Fruit fly (Drosophila melanogaster) whole organism, embryonic: ENCODE data around the gene CG31098.

ENCODE experiments used
- Bdp1 ChIP-seq: fragments of 200-800 bp; sonication (Bioruptor generic); optimal IDR thresholded peaks from 3 replicates; lab custom pipeline; 2016; ENCODE audit warnings: missing biosample characterization, missing genetic modification characterization
- BtbVII ChIP-seq: fragments of 200-800 bp; sonication (Bioruptor generic); optimal IDR thresholded peaks from 3 replicates; lab custom pipeline; 2017; ENCODE audit warnings: missing biosample characterization, mild to moderate bottlenecking, missing genetic modification characterization
- CG10431 ChIP-seq: fragments of 200-800 bp; sonication (Bioruptor generic); optimal IDR thresholded peaks from 3 replicates; lab custom pipeline; 2018; ENCODE audit warnings: missing biosample characterization, mild to moderate bottlenecking, missing genetic modification characterization
- CG10654 ChIP-seq: fragments of 200-800 bp; sonication (Bioruptor generic); optimal IDR thresholded peaks from 2 replicates; lab custom pipeline; 2016; ENCODE audit warnings: missing biosample characterization, missing genetic modification characterization
- CG11247 ChIP-seq: fragments of 200-800 bp; sonication (Bioruptor generic); IDR thresholded peaks from 2 replicates; pipeline ENCODE4 v1.3.6; 2022; ENCODE audit warnings: missing biosample characterization, missing genetic modification characterization
- CG12769 ChIP-seq: fragments of 200-800 bp; sonication (Bioruptor generic); optimal IDR thresholded peaks from 2 replicates; lab custom pipeline; 2019; ENCODE audit warnings: missing biosample characterization, mild to moderate bottlenecking, missing genetic modification characterization, moderate library complexity
- CG12942 ChIP-seq: fragments of 200-800 bp; sonication (Bioruptor generic); optimal IDR thresholded peaks from 3 replicates; lab custom pipeline; 2016; ENCODE audit warnings: missing biosample characterization, missing genetic modification characterization
- CG13775 ChIP-seq: fragments of 200-800 bp; sonication (Bioruptor generic); optimal IDR thresholded peaks from 3 replicates; lab custom pipeline; 2017; ENCODE audit warnings: missing biosample characterization, mild to moderate bottlenecking, missing genetic modification characterization
- CG15073 ChIP-seq: fragments of 200-800 bp; sonication (Bioruptor generic); optimal IDR thresholded peaks from 2 replicates; lab custom pipeline; 2016; ENCODE audit warnings: missing biosample characterization, missing genetic modification characterization
- CG15269 ChIP-seq: fragments of 200-800 bp; sonication (Bioruptor generic); optimal IDR thresholded peaks from 2 replicates; lab custom pipeline; 2018; ENCODE audit warnings: missing biosample characterization, mild to moderate bottlenecking, missing genetic modification characterization, moderate library complexity
- CG16779 ChIP-seq: fragments of 200-800 bp; sonication (Bioruptor generic); IDR thresholded peaks from 2 replicates; pipeline ENCODE4 v1.3.6; 2022; ENCODE audit warnings: missing biosample characterization, missing genetic modification characterization
- CG16863 ChIP-seq: fragments of 200-800 bp; sonication (Bioruptor generic); optimal IDR thresholded peaks from 3 replicates; lab custom pipeline; 2016; ENCODE audit warnings: missing biosample characterization, missing genetic modification characterization
- CG1832 ChIP-seq: fragments of 200-800 bp; sonication (Bioruptor generic); optimal IDR thresholded peaks from 2 replicates; lab custom pipeline; 2017; ENCODE audit warnings: missing biosample characterization, mild to moderate bottlenecking, missing genetic modification characterization, inconsistent platforms
- CG2120 ChIP-seq: fragments of 200-800 bp; sonication (Bioruptor generic); optimal IDR thresholded peaks from 3 replicates; lab custom pipeline; 2016; ENCODE audit warnings: missing biosample characterization, missing genetic modification characterization
- CG30431 ChIP-seq: fragments of 200-800 bp; sonication (Bioruptor generic); optimal IDR thresholded peaks from 2 replicates; lab custom pipeline; 2017; ENCODE audit warnings: missing biosample characterization, missing genetic modification characterization
- CG3065 ChIP-seq: fragments of 200-800 bp; sonication (Bioruptor generic); optimal IDR thresholded peaks from 2 replicates; lab custom pipeline; 2016; ENCODE audit warnings: missing biosample characterization, missing genetic modification characterization
- CG4424 ChIP-seq: fragments of 200-800 bp; sonication (Bioruptor generic); optimal IDR thresholded peaks from 3 replicates; lab custom pipeline; 2016; ENCODE audit warnings: missing biosample characterization, missing genetic modification characterization
- CG6765 ChIP-seq: fragments of 200-800 bp; sonication (Bioruptor generic); optimal IDR thresholded peaks from 3 replicates; lab custom pipeline; 2017; ENCODE audit warnings: missing biosample characterization, mild to moderate bottlenecking, missing genetic modification characterization
- CG6854 ChIP-seq: fragments of 200-800 bp; sonication (Bioruptor generic); optimal IDR thresholded peaks from 3 replicates; lab custom pipeline; 2017; ENCODE audit warnings: missing biosample characterization, mild to moderate bottlenecking, missing genetic modification characterization
- CG7556 ChIP-seq: fragments of 200-800 bp; sonication (Bioruptor generic); optimal IDR thresholded peaks from 2 replicates; lab custom pipeline; 2017; ENCODE audit warnings: missing biosample characterization, mild to moderate bottlenecking, missing genetic modification characterization
- CrebB ChIP-seq: fragments of 200-800 bp; sonication (Bioruptor generic); optimal IDR thresholded peaks from 3 replicates; lab custom pipeline; 2018; ENCODE audit warnings: missing biosample characterization, mild to moderate bottlenecking, missing genetic modification characterization
- D19B ChIP-seq: fragments of 200-800 bp; sonication (Bioruptor generic); optimal IDR thresholded peaks from 2 replicates; lab custom pipeline; 2017; ENCODE audit warnings: missing biosample characterization, mild to moderate bottlenecking, missing genetic modification characterization
- GATAe ChIP-seq: fragments of 200-800 bp; sonication (Bioruptor generic); conservative IDR thresholded peaks from 2 replicates; pipeline ENCODE4 v1.3.6; 2022; ENCODE audit warnings: missing biosample characterization, missing genetic modification characterization
- Kr ChIP-seq: fragments of 200-800 bp; sonication (Bioruptor generic); optimal IDR thresholded peaks from 2 replicates; lab custom pipeline; 2017; ENCODE audit warnings: missing biosample characterization, mild to moderate bottlenecking, missing genetic modification characterization
- MESR4 ChIP-seq: fragments of 200-800 bp; sonication (Bioruptor generic); optimal IDR thresholded peaks from 2 replicates; lab custom pipeline; 2018; ENCODE audit warnings: missing biosample characterization, mild to moderate bottlenecking, missing genetic modification characterization, moderate library complexity
- NK7.1 ChIP-seq: fragments of 200-800 bp; sonication (Bioruptor generic); optimal IDR thresholded peaks from 3 replicates; lab custom pipeline; 2016; ENCODE audit warnings: missing biosample characterization, missing genetic modification characterization
- Optix ChIP-seq: fragments of 200-800 bp; sonication (Bioruptor generic); IDR thresholded peaks from 3 replicates; pipeline ENCODE4 v1.3.6; 2022; ENCODE audit warnings: missing biosample characterization, missing genetic modification characterization
- btn ChIP-seq: fragments of 200-800 bp; sonication (Bioruptor generic); optimal IDR thresholded peaks from 2 replicates; lab custom pipeline; 2016; ENCODE audit warnings: missing biosample characterization, missing genetic modification characterization
- cato ChIP-seq: fragments of 200-800 bp; sonication (Bioruptor generic); optimal IDR thresholded peaks from 2 replicates; lab custom pipeline; 2016; ENCODE audit warnings: missing biosample characterization, missing genetic modification characterization, borderline replicate concordance
- chif ChIP-seq, 2 experiments: fragments of 200-800 bp; sonication (Bioruptor generic); optimal IDR thresholded peaks; 3 replicates each; lab custom pipeline; 2016; ENCODE audit warnings: missing biosample characterization in 2 of 2, missing genetic modification characterization in 2 of 2
- chinmo ChIP-seq: fragments of 200-800 bp; sonication (Bioruptor generic); IDR thresholded peaks from 4 replicates; pipeline ENCODE4 v1.3.6; 2022; ENCODE audit warnings: missing biosample characterization, missing genetic modification characterization; ENCODE audit not compliant: partially characterized antibody
- crc ChIP-seq: fragments of 200-800 bp; sonication (Bioruptor generic); optimal IDR thresholded peaks from 2 replicates; lab custom pipeline; 2016; ENCODE audit warnings: missing biosample characterization, missing genetic modification characterization
- cwo ChIP-seq: fragments of 200-800 bp; sonication (Bioruptor generic); optimal IDR thresholded peaks from 3 replicates; lab custom pipeline; 2017; ENCODE audit warnings: missing biosample characterization, missing genetic modification characterization, mild to moderate bottlenecking, moderate library complexity, missing genetic modification reagents
- da ChIP-seq: fragments of 200-800 bp; sonication (Bioruptor generic); optimal IDR thresholded peaks from 2 replicates; lab custom pipeline; 2016; ENCODE audit warnings: missing biosample characterization, missing genetic modification characterization
- dysf ChIP-seq: fragments of 200-800 bp; sonication (Bioruptor generic); IDR thresholded peaks from 3 replicates; pipeline ENCODE4 v1.3.6; 2022; ENCODE audit warnings: missing biosample characterization, missing genetic modification characterization
- ems ChIP-seq: fragments of 200-800 bp; sonication (Bioruptor generic); optimal IDR thresholded peaks from 3 replicates; lab custom pipeline; 2016; ENCODE audit warnings: missing biosample characterization, missing genetic modification characterization
- fd96Cb ChIP-seq: fragments of 200-800 bp; sonication (Bioruptor generic); optimal IDR thresholded peaks from 2 replicates; lab custom pipeline; 2018; ENCODE audit warnings: missing biosample characterization, mild to moderate bottlenecking, missing genetic modification characterization, moderate library complexity
- gcm ChIP-seq: fragments of 200-800 bp; sonication (Bioruptor generic); optimal IDR thresholded peaks from 2 replicates; lab custom pipeline; 2019; ENCODE audit warnings: missing biosample characterization, mild to moderate bottlenecking, missing genetic modification characterization, moderate library complexity
- gem ChIP-seq: fragments of 200-800 bp; sonication (Bioruptor generic); optimal IDR thresholded peaks from 2 replicates; lab custom pipeline; 2019; ENCODE audit warnings: missing biosample characterization, mild to moderate bottlenecking, missing genetic modification characterization, moderate library complexity
- hbn ChIP-seq: fragments of 200-800 bp; sonication (Bioruptor generic); IDR thresholded peaks from 2 replicates; pipeline ENCODE4 v1.3.6; 2022; ENCODE audit warnings: missing biosample characterization, missing genetic modification characterization; ENCODE audit not compliant: partially characterized antibody
- lmd ChIP-seq: fragments of 200-800 bp; sonication (Bioruptor generic); IDR thresholded peaks from 2 replicates; pipeline ENCODE4 v1.3.6; 2022; ENCODE audit warnings: missing biosample characterization, missing genetic modification characterization
- nau ChIP-seq: fragments of 200-800 bp; sonication (Bioruptor generic); optimal IDR thresholded peaks from 3 replicates; lab custom pipeline; 2017; ENCODE audit warnings: missing biosample characterization, mild to moderate bottlenecking, missing genetic modification characterization, missing genetic modification reagents
- nom ChIP-seq: fragments of 200-800 bp; sonication (Bioruptor generic); optimal IDR thresholded peaks from 2 replicates; lab custom pipeline; 2017; ENCODE audit warnings: missing biosample characterization, missing genetic modification characterization, mild to moderate bottlenecking, moderate library complexity, missing genetic modification reagents
- pan ChIP-seq, 4 experiments: fragments of >200 bp in 3 of 4; fragments of 200-800 bp in 1 of 4; sonication (Bioruptor generic) in 1 of 4; optimal IDR thresholded peaks in 3 of 4; IDR thresholded peaks in 1 of 4; 2 replicates each; pipeline versions ENCODE4 v1.3.6 to Lab custom; 2017 to 2022; ENCODE audit warnings: missing biosample characterization in 2 of 4, missing genetic modification characterization in 2 of 4, mixed read lengths in 1 of 4
- ro ChIP-seq: fragments of 200-800 bp; sonication (Bioruptor generic); IDR thresholded peaks from 2 replicates; pipeline ENCODE4 v1.3.6; 2022; ENCODE audit warnings: missing biosample characterization, missing genetic modification characterization
- sim ChIP-seq: fragments of 200-800 bp; sonication (Bioruptor generic); IDR thresholded peaks from 2 replicates; pipeline ENCODE4 v1.3.6; 2022; ENCODE audit warnings: missing biosample characterization, missing genetic modification characterization
- stc ChIP-seq: fragments of 200-800 bp; sonication (Bioruptor generic); IDR thresholded peaks from 2 replicates; pipeline ENCODE4 v1.3.6; 2022; ENCODE audit warnings: missing biosample characterization, missing genetic modification characterization
- stwl ChIP-seq: fragments of 200-800 bp; sonication (Bioruptor generic); optimal IDR thresholded peaks from 3 replicates; lab custom pipeline; 2018; ENCODE audit warnings: missing biosample characterization, mild to moderate bottlenecking, missing genetic modification characterization, moderate library complexity
- tap ChIP-seq: fragments of 200-800 bp; optimal IDR thresholded peaks from 3 replicates; lab custom pipeline; 2019; ENCODE audit warnings: missing biosample characterization, mild to moderate bottlenecking, missing genetic modification characterization, moderate library complexity
- unc-4 ChIP-seq: fragments of 200-800 bp; sonication (Bioruptor generic); IDR thresholded peaks from 2 replicates; pipeline ENCODE4 v1.3.6; 2022; ENCODE audit warnings: missing biosample characterization, missing genetic modification characterization; ENCODE audit not compliant: partially characterized antibody

CG31098 gene

dm6 chr3R:25265589-25266201, 27.1 kb downstream of the CG31098 start, which contains the start of the genes GlnRS and RIOK2 (continued):
- TF ChIP-seq CG10654 (GFP tag; lab: Kevin White, UChicago) (no peak), chif (GFP tag; optimal IDR thresholded peaks at IDR 0.05; lab: Kevin White, UChicago) (no peak), Bdp1 (no peak), da (GFP tag; lab: Kevin White, UChicago) (no peak), dysf (GFP tag; lab: Robert Waterston, UW) (no peak), gcm (GFP tag; lab: Kevin White, UChicago) (no peak), CG30431 (GFP tag; lab: Kevin White, UChicago) (no peak), gem (no peak), CG15269 (tag; lab: Kevin White, UChicago) (no peak), stwl (peak; percentile 95), CG12942 (GFP tag; lab: Kevin White, UChicago) (no peak), D19B (GFP tag; lab: Kevin White, UChicago) (no peak), MESR4 (GFP tag; lab: Kevin White, UChicago) (peak; percentile 95), crc (GFP tag; lab: Kevin White, UChicago) (no peak), BtbVII (GFP tag; lab: Kevin White, UChicago) (no peak), CG4424 (no peak), pan (optimal IDR thresholded peaks at IDR 0.05; lab: Kevin White, UChicago) (no peak), pan (GFP tag; optimal IDR thresholded peaks at IDR 0.05 in 1 of 2, IDR thresholded peaks at IDR 0.05 in 1 of 2) (no peak), tap (tag; lab: Kevin White, UChicago) (no peak), CG1832 (GFP tag; lab: Kevin White, UChicago) (no peak), CG11247 (GFP tag; lab: Robert Waterston, UW) (no peak), sim (no peak), NK7.1 (GFP tag; lab: Kevin White, UChicago) (no peak), CG10431 (GFP tag; lab: Kevin White, UChicago) (no peak), chinmo (peak; percentile 100), hbn (GFP tag; lab: Robert Waterston, UW) (peak; percentile 97), CG6854 (GFP tag; lab: Kevin White, UChicago) (no peak), ems (GFP tag; lab: Kevin White, UChicago) (no peak), CG7556 (GFP tag; lab: Kevin White, UChicago) (no peak), unc-4 (GFP tag; lab: Robert Waterston, UW) (peak; percentile 97), CG16863 (GFP tag; lab: Kevin White, UChicago) (no peak), nom (GFP tag; lab: Kevin White, UChicago) (no peak), nau (no peak), CG2120 (GFP tag; lab: Kevin White, UChicago) (peak; percentile 2), CG3065 (GFP tag; lab: Kevin White, UChicago) (no peak), stc (no peak), CrebB (tag; lab: Kevin White, UChicago) (peak; percentile 11), btn (no peak), Optix (no peak), CG16779 (GFP tag; lab: Robert Waterston, UW) (no peak), ro (no peak), Kr (GFP tag; lab: Kevin White, UChicago) (no peak), CG12769 (tag; lab: Kevin White, UChicago) (no peak), CG6765 (GFP tag; lab: Kevin White, UChicago) (no peak), cwo (peak; percentile 96), lmd (GFP tag; lab: Robert Waterston, UW) (no peak), fd96Cb (tag; lab: Kevin White, UChicago) (no peak), CG13775 (GFP tag; lab: Kevin White, UChicago) (no peak), cato (no peak), GATAe (GFP tag; lab: Robert Waterston, UW) (no peak), CG15073 (GFP tag; lab: Kevin White, UChicago) (no peak)
